Fruit fly (Drosophila melanogaster) whole organism, prepupa: Measurements from ENCODE around the gene CG46059.
A peak's percentile ranks its signal among the peaks of the same experiment; 100 is the strongest.

Experiments used
- CG31627 ChIP-seq: fragments of 200-800 bp; sonication (Bioruptor generic); optimal IDR thresholded peaks from 3 replicates; lab custom pipeline; 2016; ENCODE audit warnings: missing biosample characterization, missing genetic modification characterization
- Eip78C ChIP-seq: fragments of 200-800 bp; sonication (Bioruptor generic); peaks from one replicate; lab custom pipeline; 2016; ENCODE audit warnings: missing biosample characterization, missing genetic modification characterization
- Smox ChIP-seq: fragments of 200-800 bp; sonication (Bioruptor generic); optimal IDR thresholded peaks from 3 replicates; lab custom pipeline; 2016; ENCODE audit warnings: missing biosample characterization, missing genetic modification characterization
- Sox14 ChIP-seq: fragments of 200-800 bp; sonication (Bioruptor generic); optimal IDR thresholded peaks from 3 replicates; lab custom pipeline; 2016; ENCODE audit warnings: missing biosample characterization, missing genetic modification characterization
- acj6 ChIP-seq: fragments of 200-800 bp; sonication (Bioruptor generic); optimal IDR thresholded peaks from 3 replicates; lab custom pipeline; 2016; ENCODE audit warnings: missing biosample characterization, missing genetic modification characterization
- dsx ChIP-seq: fragments of 200-800 bp; optimal IDR thresholded peaks from 3 replicates; lab custom pipeline; 2019; ENCODE audit warnings: missing biosample characterization, mild to moderate bottlenecking, missing genetic modification characterization, moderate library complexity; ENCODE audit not compliant: poor library complexity, severe bottlenecking
- pdm3 ChIP-seq: fragments of 200-800 bp; sonication (Bioruptor generic); optimal IDR thresholded peaks from 3 replicates; lab custom pipeline; 2016; ENCODE audit warnings: missing biosample characterization, missing genetic modification characterization

DNA sequence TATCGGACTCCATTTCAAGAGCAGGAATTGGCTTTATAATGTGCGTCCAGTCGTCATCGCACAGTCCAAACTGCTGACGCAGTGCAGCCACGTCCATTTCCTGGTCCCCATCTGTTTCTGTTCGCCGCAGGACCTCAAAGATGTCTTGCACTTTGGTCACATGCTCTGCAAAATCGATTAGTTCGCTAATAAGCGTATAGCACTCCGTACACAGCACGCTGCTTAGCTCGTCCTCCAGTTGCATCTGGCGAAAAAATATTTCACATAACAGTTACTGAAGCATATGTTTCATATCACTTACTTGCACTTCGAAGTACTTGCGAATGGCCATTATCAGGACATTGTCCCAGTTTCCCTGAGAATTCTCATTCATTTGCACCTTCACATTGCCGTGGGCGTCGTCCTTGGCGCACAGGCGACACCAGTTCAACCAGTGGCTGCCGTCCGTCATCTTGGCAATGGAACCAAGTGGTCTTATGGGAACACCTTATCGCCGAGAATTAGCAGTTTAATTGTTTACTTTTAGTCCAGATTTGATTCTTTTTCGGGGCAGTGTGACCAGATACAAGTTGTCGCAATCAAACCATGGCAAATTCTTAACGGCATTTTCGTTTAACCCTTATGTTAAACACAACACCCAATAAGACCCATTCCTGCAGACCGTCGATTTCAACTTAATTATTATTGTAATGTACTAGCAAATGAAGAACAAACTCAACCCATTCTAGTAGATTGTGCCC, 2.3 kb downstream of the CG46059 start, which contains the start of gene CG17568:
- TF ChIP-seq Sox14 (GFP tag; lab: Kevin White, UChicago), result no peak
- peak; percentile 62 for TF ChIP-seq Eip78C (GFP tag; lab: Kevin White, UChicago)
- no peak for TF ChIP-seq acj6 (GFP tag; lab: Kevin White, UChicago)
- TF ChIP-seq CG31627, result no peak
- no peak for TF ChIP-seq pdm3 (GFP tag; lab: Kevin White, UChicago)
- TF ChIP-seq dsx (GFP tag; lab: Kevin White, UChicago), result no peak
- no peak for TF ChIP-seq Smox
